Fruit fly (Drosophila melanogaster): ENCODE data around the gene IleRS.

The IleRS gene

dm6 chr3L:22266535-22266934, 21.9 kb upstream of the IleRS start, which contains the start of gene CG11523 (continued):
- TF ChIP-seq gfzf (GFP tag; optimal IDR thresholded peaks at IDR 0.05) (peak; percentile 77), br (optimal IDR thresholded peaks at IDR 0.05) (no peak), pzg (GFP tag; optimal IDR thresholded peaks at IDR 0.05) (peak; percentile 61), Dll (GFP tag; IDR thresholded peaks at IDR 0.05; ENCODE audit: partially characterized antibody) (peak; percentile 40; the same call in 2 of the 4 replicates), CG11456 (GFP tag; IDR thresholded peaks at IDR 0.05) (no peak), CG34224 (GFP tag; IDR thresholded peaks at IDR 0.05; ENCODE audit: partially characterized antibody) (no peak), CG43689 (GFP tag; IDR thresholded peaks at IDR 0.05) (no peak), CG12155 (GFP tag; optimal IDR thresholded peaks at IDR 0.05) (no peak), CG9876 (GFP tag; optimal IDR thresholded peaks at IDR 0.05) (no peak), CG4820 (GFP tag; optimal IDR thresholded peaks at IDR 0.05) (no peak), Ets97D (GFP tag; optimal IDR thresholded peaks at IDR 0.05) (no peak), CG17385 (GFP tag; optimal IDR thresholded peaks at IDR 0.05) (no peak), bsh (GFP tag; optimal IDR thresholded peaks at IDR 0.05) (no peak), CG7271 (tag; optimal IDR thresholded peaks at IDR 0.05) (no peak), ac (GFP tag; optimal IDR thresholded peaks at IDR 0.05) (peak; percentile 27), mam (GFP tag; optimal IDR thresholded peaks at IDR 0.05) (peak; percentile 39), CG31388 (GFP tag; optimal IDR thresholded peaks at IDR 0.05) (no peak), TFAM (GFP tag; optimal IDR thresholded peaks at IDR 0.05) (no peak), CG7786 (GFP tag; optimal IDR thresholded peaks at IDR 0.05) (peak; percentile 11), Hand (GFP tag; optimal IDR thresholded peaks at IDR 0.05) (no peak), BtbVII (GFP tag; optimal IDR thresholded peaks at IDR 0.05) (no peak), CG9437 (GFP tag; optimal IDR thresholded peaks at IDR 0.05) (no peak), danr (GFP tag; IDR thresholded peaks at IDR 0.05) (no peak), vfl (GFP tag; optimal IDR thresholded peaks at IDR 0.05) (no peak), CG10267 (tag; optimal IDR thresholded peaks at IDR 0.05) (peak; percentile 13), HmgD (GFP tag; optimal IDR thresholded peaks at IDR 0.05) (peak; percentile 11), H2.0 (GFP tag; IDR thresholded peaks at IDR 0.05) (no peak), prd (optimal IDR thresholded peaks at IDR 0.05) (no peak), prd (GFP tag; IDR thresholded peaks at IDR 0.05) (peak; percentile 19; the same call in 1 of the 3 replicates), Xbp1 (GFP tag; optimal IDR thresholded peaks at IDR 0.05) (no peak), CG8089 (GFP tag; optimal IDR thresholded peaks at IDR 0.05) (no peak), CG15514 (GFP tag; optimal IDR thresholded peaks at IDR 0.05) (peak; percentile 89), ttk (GFP tag; IDR thresholded peaks at IDR 0.05) (no peak), kay (GFP tag; optimal IDR thresholded peaks at IDR 0.05) (peak; percentile 6), gro (GFP tag; optimal IDR thresholded peaks at IDR 0.05) (peak; percentile 31), CG18599 (GFP tag; optimal IDR thresholded peaks at IDR 0.05) (peak; percentile 33), sim (GFP tag; IDR thresholded peaks at IDR 0.05) (no peak), CG7839 (tag; optimal IDR thresholded peaks at IDR 0.05) (no peak), CG8290 (GFP tag; optimal IDR thresholded peaks at IDR 0.05) (no peak), CG8290 (tag; optimal IDR thresholded peaks at IDR 0.05) (peak in 1 of 2 experiments; percentile 59), Gsc (GFP tag; IDR thresholded peaks at IDR 0.05) (no peak), CG11093 (GFP tag; IDR thresholded peaks at IDR 0.05) (no peak), dimm (GFP tag; IDR thresholded peaks at IDR 0.05) (no peak), Deaf1 (tag; optimal IDR thresholded peaks at IDR 0.05) (no peak), sqz (GFP tag; optimal IDR thresholded peaks at IDR 0.05) (no peak), CG12769 (tag; optimal IDR thresholded peaks at IDR 0.05) (no peak), CG8478 (optimal IDR thresholded peaks at IDR 0.05) (no peak), MTF-1 (GFP tag; optimal IDR thresholded peaks at IDR 0.05; ENCODE audit: borderline replicate concordance) (peak; percentile 12), Eip74EF (GFP tag; optimal IDR thresholded peaks at IDR 0.05) (no peak), da (GFP tag; optimal IDR thresholded peaks at IDR 0.05) (no peak), lbe (GFP tag; optimal IDR thresholded peaks at IDR 0.05) (no peak), cato (GFP tag; optimal IDR thresholded peaks at IDR 0.05; ENCODE audit: borderline replicate concordance) (no peak), al (GFP tag; IDR thresholded peaks at IDR 0.05) (no peak)

Measured in whole organism, embryonic.